Fruit fly (Drosophila melanogaster): ENCODE measurements around the gene Orct.

The Orct gene

DNA sequence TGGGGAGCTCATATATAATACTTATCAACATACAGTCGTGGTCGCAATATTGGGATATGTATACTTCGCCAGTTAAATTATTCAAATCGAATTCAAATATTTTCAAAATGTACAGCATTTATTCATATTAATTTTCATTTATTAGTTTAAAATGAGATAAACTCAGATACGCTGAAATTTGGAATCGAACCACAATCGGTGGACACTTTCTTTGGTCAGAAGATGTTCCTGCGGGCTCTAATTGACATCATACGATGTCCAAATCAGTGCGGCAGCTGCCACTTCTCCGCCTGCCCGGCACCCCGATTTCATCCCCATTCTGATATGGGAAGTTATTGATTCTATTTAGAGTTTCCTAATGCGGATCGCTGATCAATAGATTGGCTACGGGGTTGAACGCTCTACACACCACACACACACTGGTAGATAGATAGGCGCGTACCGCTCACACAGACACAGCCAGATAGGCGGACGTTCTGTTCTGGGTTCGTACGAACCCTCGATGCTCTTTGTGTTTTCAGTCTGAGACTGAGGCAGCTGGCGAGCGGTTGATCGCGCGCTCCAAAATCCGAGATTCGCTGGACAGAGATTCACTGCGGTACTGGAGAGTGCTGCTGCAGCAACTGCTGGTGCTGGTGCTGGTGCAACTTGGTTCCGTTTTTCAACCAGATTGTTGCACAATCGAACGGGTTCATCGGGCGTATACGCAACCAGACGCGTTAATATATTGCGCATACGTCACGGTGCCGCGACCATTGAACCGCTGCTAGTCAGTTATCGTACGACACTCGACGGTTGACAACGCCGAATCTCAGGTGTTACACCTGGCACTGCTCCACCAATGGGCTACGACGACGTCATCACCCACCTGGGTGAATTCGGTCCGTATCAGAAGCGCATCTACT is at the start of gene Orct (continued):
- TF ChIP-seq knrl (GFP tag; IDR thresholded peaks at IDR 0.05; ENCODE audit: partially characterized antibody) (no peak), CG31224 (GFP tag; IDR thresholded peaks at IDR 0.05) (peak; percentile 57; the same call in 1 of the 2 replicates), CG11723 (GFP tag; optimal IDR thresholded peaks at IDR 0.05) (peak; percentile 40), CG6683 (GFP tag; optimal IDR thresholded peaks at IDR 0.05) (peak; percentile 61), CG11560 (tag; IDR thresholded peaks at IDR 0.05) (peak; percentile 51; the same call in 1 of the 3 replicates), al (GFP tag; IDR thresholded peaks at IDR 0.05) (no peak; the same call in none of the 2 replicates), tin (GFP tag; optimal IDR thresholded peaks at IDR 0.05) (peak; percentile 52), az2 (GFP tag; optimal IDR thresholded peaks at IDR 0.05) (peak; percentile 45), amos (GFP tag; IDR thresholded peaks at IDR 0.05; ENCODE audit: partially characterized antibody) (peak; percentile 9; the same call in 1 of the 2 replicates), jigr1 (GFP tag; IDR thresholded peaks at IDR 0.05) (0 out of 3 replicates have a peak, but pooled peaks have one; percentile 20), lilli (GFP tag; optimal IDR thresholded peaks at IDR 0.05) (peak; percentile 78), trem (tag; optimal IDR thresholded peaks at IDR 0.05) (peak; percentile 15), CG6791 (GFP tag; IDR thresholded peaks at IDR 0.05; ENCODE audit: partially characterized antibody) (no peak), sens-2 (GFP tag; IDR thresholded peaks at IDR 0.05) (no peak), CG8944 (GFP tag; optimal IDR thresholded peaks at IDR 0.05) (peak; percentile 32), insv (GFP tag; optimal IDR thresholded peaks at IDR 0.05) (peak in 1 of 2 experiments; percentile 21), stwl (tag; optimal IDR thresholded peaks at IDR 0.05) (no peak), CG32772 (GFP tag; IDR thresholded peaks at IDR 0.05) (peak; percentile 26; the same call in 1 of the 2 replicates), cwo (GFP tag; optimal IDR thresholded peaks at IDR 0.05) (peak; percentile 63), zfh2 (GFP tag; optimal IDR thresholded peaks at IDR 0.05) (peak; percentile 87), CG15514 (GFP tag; optimal IDR thresholded peaks at IDR 0.05) (peak; percentile 60), CG15073 (GFP tag; optimal IDR thresholded peaks at IDR 0.05) (peak; percentile 90), CG14860 (GFP tag; IDR thresholded peaks at IDR 0.05; ENCODE audit: partially characterized antibody) (no peak), tx (GFP tag; optimal IDR thresholded peaks at IDR 0.05) (peak; percentile 47), bab2 (GFP tag; optimal IDR thresholded peaks at IDR 0.05) (peak; percentile 70), Tbp (GFP tag; optimal IDR thresholded peaks at IDR 0.05) (no peak), Fer2 (tag; optimal IDR thresholded peaks at IDR 0.05) (peak; percentile 34), Dip2 (GFP tag; IDR thresholded peaks at IDR 0.05) (no peak), tgo (GFP tag; IDR thresholded peaks at IDR 0.05) (peak; percentile 70), eyg (GFP tag; optimal IDR thresholded peaks at IDR 0.05) (peak; percentile 51), fd102C (GFP tag; optimal IDR thresholded peaks at IDR 0.05) (no peak), bsh (GFP tag; optimal IDR thresholded peaks at IDR 0.05) (peak in 1 of 2 experiments; percentile 68), gsb (GFP tag; IDR thresholded peaks at IDR 0.05) (peak; percentile 47), hb (GFP tag; IDR thresholded peaks at IDR 0.05; ENCODE audit: partially characterized antibody) (no peak), grn (GFP tag; optimal IDR thresholded peaks at IDR 0.05) (peak; percentile 59), MBD-R2 (GFP tag; IDR thresholded peaks at IDR 0.05) (0 out of 2 replicates have a peak, but pooled peaks have one; percentile 39), CG7786 (GFP tag; optimal IDR thresholded peaks at IDR 0.05) (peak; percentile 68), CG32767 (GFP tag; IDR thresholded peaks at IDR 0.05) (no peak), CG6854 (GFP tag; optimal IDR thresholded peaks at IDR 0.05) (peak; percentile 77), gro (GFP tag; optimal IDR thresholded peaks at IDR 0.05) (peak; percentile 53), Nf-YA (GFP tag; IDR thresholded peaks at IDR 0.05) (no peak; the same call in 1 of the 2 replicates), Sry-β (GFP tag; optimal IDR thresholded peaks at IDR 0.05) (peak; percentile 7), CG12219 (GFP tag; optimal IDR thresholded peaks at IDR 0.05) (peak; percentile 72), Nf-YC (tag; optimal IDR thresholded peaks at IDR 0.05) (peak; percentile 53), odd (GFP tag; optimal IDR thresholded peaks at IDR 0.05) (peak; percentile 68), dm (GFP tag; optimal IDR thresholded peaks at IDR 0.05) (peak; percentile 68), ATbp (GFP tag; optimal IDR thresholded peaks at IDR 0.05) (peak; percentile 62), Neu2 (GFP tag; optimal IDR thresholded peaks at IDR 0.05; ENCODE audit: borderline replicate concordance) (no peak)
